Fruit fly (Drosophila melanogaster) whole organism, embryonic: ENCODE measurements around the gene PIP82.

Experiments
- Ada2b ChIP-seq: fragments of 200-800 bp; sonication (Bioruptor generic); IDR thresholded peaks from 2 replicates; pipeline ENCODE4 v1.3.6; 2022; ENCODE audit warnings: missing biosample characterization, missing genetic modification characterization
- B-H1 ChIP-seq: fragments of 200-800 bp; sonication (Bioruptor generic); IDR thresholded peaks from 3 replicates; pipeline ENCODE4 v1.3.6; 2022; ENCODE audit warnings: missing biosample characterization, missing genetic modification characterization
- CG10462 ChIP-seq: fragments of 200-800 bp; sonication (Bioruptor generic); optimal IDR thresholded peaks from 2 replicates; lab custom pipeline; 2016; ENCODE audit warnings: missing biosample characterization, missing genetic modification characterization
- CG11398 ChIP-seq: fragments of 200-800 bp; sonication (Bioruptor generic); optimal IDR thresholded peaks from 2 replicates; lab custom pipeline; 2016; ENCODE audit warnings: missing biosample characterization, missing genetic modification characterization
- CG11456 ChIP-seq: fragments of 200-800 bp; sonication (Bioruptor generic); IDR thresholded peaks from 3 replicates; pipeline ENCODE4 v1.3.6; 2022; ENCODE audit warnings: missing biosample characterization, missing genetic modification characterization
- CG14860 ChIP-seq: fragments of 200-800 bp; sonication (Bioruptor generic); IDR thresholded peaks from 3 replicates; pipeline ENCODE4 v1.3.6; 2022; ENCODE audit warnings: missing biosample characterization, missing genetic modification characterization; ENCODE audit not compliant: partially characterized antibody
- CG16815 ChIP-seq: fragments of 200-800 bp; sonication (Bioruptor generic); optimal IDR thresholded peaks from 3 replicates; lab custom pipeline; 2017; ENCODE audit warnings: missing biosample characterization, mild to moderate bottlenecking, missing genetic modification characterization
- CG17802 ChIP-seq: fragments of 200-800 bp; sonication (Bioruptor generic); optimal IDR thresholded peaks from 2 replicates; lab custom pipeline; 2018; ENCODE audit warnings: missing biosample characterization, mild to moderate bottlenecking, missing genetic modification characterization, moderate library complexity
- CG32772 ChIP-seq: fragments of 200-800 bp; sonication (Bioruptor generic); IDR thresholded peaks from 2 replicates; pipeline ENCODE4 v1.3.6; 2022; ENCODE audit warnings: missing biosample characterization, missing genetic modification characterization
- CG3838 ChIP-seq: fragments of 200-800 bp; sonication (Bioruptor generic); optimal IDR thresholded peaks from 3 replicates; lab custom pipeline; 2016; ENCODE audit warnings: missing biosample characterization, missing genetic modification characterization
- CG5180 ChIP-seq: fragments of 200-800 bp; sonication (Bioruptor generic); optimal IDR thresholded peaks from 3 replicates; lab custom pipeline; 2017; ENCODE audit warnings: missing biosample characterization, missing genetic modification characterization, mild to moderate bottlenecking, moderate library complexity, missing genetic modification reagents
- CG5245 ChIP-seq: fragments of 200-800 bp; sonication (Bioruptor generic); optimal IDR thresholded peaks from 3 replicates; lab custom pipeline; 2016; ENCODE audit warnings: missing biosample characterization, missing genetic modification characterization
- CG6654 ChIP-seq: fragments of 200-800 bp; sonication (Bioruptor generic); optimal IDR thresholded peaks from 2 replicates; lab custom pipeline; 2017; ENCODE audit warnings: missing biosample characterization, mild to moderate bottlenecking, missing genetic modification characterization
- CG7786 ChIP-seq: fragments of 200-800 bp; sonication (Bioruptor generic); optimal IDR thresholded peaks from 2 replicates; lab custom pipeline; 2016; ENCODE audit warnings: missing biosample characterization, missing genetic modification characterization
- CG7963 ChIP-seq: fragments of 200-800 bp; sonication (Bioruptor generic); IDR thresholded peaks from 3 replicates; pipeline ENCODE4 v1.3.6; 2022; ENCODE audit warnings: missing biosample characterization, missing genetic modification characterization; ENCODE audit not compliant: partially characterized antibody
- CG9609 ChIP-seq: fragments of 200-800 bp; sonication (Bioruptor generic); optimal IDR thresholded peaks from 3 replicates; lab custom pipeline; 2016; ENCODE audit warnings: missing biosample characterization, missing genetic modification characterization
- CG9932 ChIP-seq: fragments of 200-800 bp; sonication (Bioruptor generic); IDR thresholded peaks from 2 replicates; pipeline ENCODE4 v1.3.6; 2022; ENCODE audit warnings: missing biosample characterization, missing genetic modification characterization
- Chrac-16 ChIP-seq: fragments of 200-800 bp; sonication (Bioruptor generic); optimal IDR thresholded peaks from 3 replicates; lab custom pipeline; 2016; ENCODE audit warnings: missing biosample characterization, missing genetic modification characterization
- CoRest ChIP-seq: fragments of 200-800 bp; sonication (Bioruptor generic); optimal IDR thresholded peaks from 3 replicates; lab custom pipeline; 2018; ENCODE audit warnings: missing biosample characterization, mild to moderate bottlenecking, missing genetic modification characterization, moderate library complexity
- Dad ChIP-seq: fragments of 200-800 bp; sonication (Bioruptor generic); optimal IDR thresholded peaks from 3 replicates; lab custom pipeline; 2016; ENCODE audit warnings: missing biosample characterization, missing genetic modification characterization
- Dip2 ChIP-seq: fragments of 200-800 bp; sonication (Bioruptor generic); IDR thresholded peaks from 2 replicates; pipeline ENCODE4 v1.3.6; 2022; ENCODE audit warnings: missing biosample characterization, missing genetic modification characterization
- ERR ChIP-seq: fragments of 200-800 bp; sonication (Bioruptor generic); optimal IDR thresholded peaks from 2 replicates; lab custom pipeline; 2016; ENCODE audit warnings: missing biosample characterization, missing genetic modification characterization
- Gug ChIP-seq: fragments of 200-800 bp; sonication (Bioruptor generic); IDR thresholded peaks from 4 replicates; pipeline ENCODE4 v1.3.6; 2022; ENCODE audit warnings: missing biosample characterization, missing genetic modification characterization
- Hr3 ChIP-seq: fragments of 200-800 bp; sonication (Bioruptor generic); optimal IDR thresholded peaks from 3 replicates; lab custom pipeline; 2016; ENCODE audit warnings: missing biosample characterization, missing genetic modification characterization
- Hr39 ChIP-seq: fragments of >200 bp; optimal IDR thresholded peaks from 2 replicates; lab custom pipeline; 2017
- Hr78 ChIP-seq, 2 experiments: fragments of 200-800 bp in 1 of 2; fragments of >200 bp in 1 of 2; sonication (Bioruptor generic) in 1 of 2; optimal IDR thresholded peaks; 2 replicates each; lab custom pipeline; 2017 to 2019; ENCODE audit warnings: missing biosample characterization in 2 of 2, missing genetic modification characterization in 2 of 2, mild to moderate bottlenecking in 1 of 2, moderate library complexity in 1 of 2
- Lhr ChIP-seq: fragments of 200-800 bp; sonication (Bioruptor generic); optimal IDR thresholded peaks from 3 replicates; lab custom pipeline; 2017; ENCODE audit warnings: mild to moderate bottlenecking, missing biosample characterization, missing genetic modification reagents, missing genetic modification characterization
- Opbp ChIP-seq: fragments of 200-800 bp; sonication (Bioruptor generic); IDR thresholded peaks from 3 replicates; pipeline ENCODE4 v1.3.6; 2022; ENCODE audit warnings: missing biosample characterization, missing genetic modification characterization; ENCODE audit not compliant: partially characterized antibody
- ac ChIP-seq: fragments of 200-800 bp; sonication (Bioruptor generic); optimal IDR thresholded peaks from 3 replicates; lab custom pipeline; 2017; ENCODE audit warnings: missing biosample characterization, mild to moderate bottlenecking, missing genetic modification characterization
- chif ChIP-seq, 2 experiments: fragments of 200-800 bp; sonication (Bioruptor generic); optimal IDR thresholded peaks; 3 replicates each; lab custom pipeline; 2016; ENCODE audit warnings: missing biosample characterization in 2 of 2, missing genetic modification characterization in 2 of 2
- crc ChIP-seq: fragments of 200-800 bp; sonication (Bioruptor generic); optimal IDR thresholded peaks from 2 replicates; lab custom pipeline; 2016; ENCODE audit warnings: missing biosample characterization, missing genetic modification characterization
- croc ChIP-seq: fragments of 200-800 bp; sonication (Bioruptor generic); conservative IDR thresholded peaks from 3 replicates; pipeline ENCODE4 v1.3.6; 2022; ENCODE audit warnings: missing biosample characterization, missing genetic modification characterization
- dimm ChIP-seq: fragments of 200-800 bp; sonication (Bioruptor generic); IDR thresholded peaks from 2 replicates; pipeline ENCODE4 v1.3.6; 2022; ENCODE audit warnings: missing biosample characterization, missing genetic modification characterization
- eyg ChIP-seq: fragments of 200-800 bp; sonication (Bioruptor generic); optimal IDR thresholded peaks from 3 replicates; lab custom pipeline; 2016; ENCODE audit warnings: missing biosample characterization, missing genetic modification characterization
- fru ChIP-seq: fragments of >200 bp; optimal IDR thresholded peaks from 2 replicates; lab custom pipeline; 2017
- kah ChIP-seq: fragments of 200-800 bp; sonication (Bioruptor generic); optimal IDR thresholded peaks from 2 replicates; lab custom pipeline; 2018; ENCODE audit warnings: missing biosample characterization, mild to moderate bottlenecking, missing genetic modification characterization
- lilli ChIP-seq: fragments of 200-800 bp; sonication (Bioruptor generic); optimal IDR thresholded peaks from 3 replicates; lab custom pipeline; 2016; ENCODE audit warnings: missing biosample characterization, missing genetic modification characterization
- luna ChIP-seq: fragments of 200-800 bp; sonication (Bioruptor generic); optimal IDR thresholded peaks from 2 replicates; lab custom pipeline; 2016; ENCODE audit warnings: missing biosample characterization, missing genetic modification characterization
- peb ChIP-seq: fragments of 200-800 bp; sonication (Bioruptor generic); IDR thresholded peaks from 2 replicates; pipeline ENCODE4 v1.3.6; 2022; ENCODE audit warnings: missing biosample characterization, missing genetic modification characterization
- pfk ChIP-seq: fragments of 200-800 bp; sonication (Bioruptor generic); optimal IDR thresholded peaks from 2 replicates; lab custom pipeline; 2018; ENCODE audit warnings: missing biosample characterization, mild to moderate bottlenecking, missing genetic modification characterization, moderate library complexity
- pum ChIP-seq: fragments of 200-800 bp; sonication (Bioruptor generic); optimal IDR thresholded peaks from 2 replicates; lab custom pipeline; 2016; ENCODE audit warnings: missing biosample characterization, missing genetic modification characterization
- ranshi ChIP-seq: fragments of 200-800 bp; sonication (Bioruptor generic); IDR thresholded peaks from 2 replicates; pipeline ENCODE4 v1.3.6; 2022; ENCODE audit warnings: missing biosample characterization, missing genetic modification characterization
- run ChIP-seq: fragments of 200-800 bp; sonication (Bioruptor generic); optimal IDR thresholded peaks from 3 replicates; lab custom pipeline; 2018; ENCODE audit warnings: missing biosample characterization, mild to moderate bottlenecking, missing genetic modification characterization
- salm ChIP-seq: fragments of 200-800 bp; sonication (Bioruptor generic); optimal IDR thresholded peaks from 2 replicates; lab custom pipeline; 2018; ENCODE audit warnings: missing biosample characterization, mild to moderate bottlenecking, missing genetic modification characterization
- schlank ChIP-seq: fragments of 200-800 bp; sonication (Bioruptor generic); optimal IDR thresholded peaks from 2 replicates; lab custom pipeline; 2018; ENCODE audit warnings: missing biosample characterization, mild to moderate bottlenecking, missing genetic modification characterization
- sens ChIP-seq: fragments of 200-800 bp; sonication (Bioruptor generic); peaks from one replicate; lab custom pipeline; 2016; ENCODE audit warnings: missing biosample characterization, missing genetic modification characterization
- yki ChIP-seq: fragments of >200 bp; optimal IDR thresholded peaks from 3 replicates; lab custom pipeline; 2018
- zen2 ChIP-seq: fragments of 200-800 bp; sonication (Bioruptor generic); IDR thresholded peaks from 3 replicates; pipeline ENCODE4 v1.3.6; 2022; ENCODE audit warnings: missing biosample characterization, missing genetic modification characterization; ENCODE audit not compliant: partially characterized antibody

The PIP82 gene

dm6 chrX:8560087-8560999, 30.8 kb upstream of the PIP82 start, which contains the start of the genes CG12112 and Trf4-1 (continued):
- peak; percentile 63; the same call in 2 of the 3 replicates for TF ChIP-seq zen2 (GFP tag; lab: Robert Waterston, UW)

dm6 chrX:8558762-8559172, 29.3 kb upstream of the PIP82 start, which contains the start of gene IntS4:
Gene IntS4 (minus strand): TSS chrX:8558781.
- TF ChIP-seq CG9932 (GFP tag; lab: Robert Waterston, UW): peak; percentile 91
- no peak for TF ChIP-seq B-H1 (GFP tag; lab: Robert Waterston, UW)
- no peak for TF ChIP-seq Hr39 (lab: Kevin White, UChicago)
- no peak for TF ChIP-seq yki (lab: Kevin White, UChicago)
- TF ChIP-seq pum: peak; percentile 8
- peak; percentile 89 for TF ChIP-seq CG14860 (GFP tag; lab: Robert Waterston, UW)
- no peak for TF ChIP-seq ranshi
- peak; percentile 81 for TF ChIP-seq run (tag; lab: Kevin White, UChicago)
- no peak for TF ChIP-seq ERR
- TF ChIP-seq pfk (GFP tag; lab: Kevin White, UChicago): no peak
- peak; percentile 34 for TF ChIP-seq Dad
- TF ChIP-seq CG11456 (GFP tag; lab: Robert Waterston, UW): peak; percentile 75; the same call in 2 of the 3 replicates
- no peak for TF ChIP-seq CG7786
- peak; percentile 61 for TF ChIP-seq Hr3 (GFP tag; lab: Kevin White, UChicago)
- TF ChIP-seq CoRest (tag; lab: Kevin White, UChicago): peak; percentile 78
- TF ChIP-seq CG9609: peak; percentile 2
- no peak for TF ChIP-seq salm
- peak; percentile 26 for TF ChIP-seq CG16815 (GFP tag; lab: Kevin White, UChicago)
- TF ChIP-seq CG5180 (GFP tag; lab: Kevin White, UChicago): no peak
- no peak for TF ChIP-seq dimm (GFP tag; lab: Robert Waterston, UW)
- peak; percentile 84 for TF ChIP-seq Gug (GFP tag; lab: Robert Waterston, UW)
- peak; percentile 13 for TF ChIP-seq CG10462
- no peak for TF ChIP-seq peb (GFP tag; lab: Robert Waterston, UW)
- peak; percentile 77 for TF ChIP-seq lilli (GFP tag; lab: Kevin White, UChicago)
- TF ChIP-seq chif (GFP tag; optimal IDR thresholded peaks at IDR 0.05; lab: Kevin White, UChicago): peak in 1 of 2 experiments; percentile 9
- TF ChIP-seq CG11398 (GFP tag; lab: Kevin White, UChicago): no peak
- TF ChIP-seq CG32772 (GFP tag; lab: Robert Waterston, UW): 0 out of 2 replicates have a peak, but pooled peaks have one; percentile 40
- peak; percentile 15 for TF ChIP-seq luna (GFP tag; lab: Kevin White, UChicago)
- no peak for TF ChIP-seq Dip2 (GFP tag; lab: Robert Waterston, UW)
- no peak for TF ChIP-seq croc (GFP tag; lab: Robert Waterston, UW)
- no peak for TF ChIP-seq kah (GFP tag; lab: Kevin White, UChicago)
- no peak for TF ChIP-seq eyg
- no peak for TF ChIP-seq crc (GFP tag; lab: Kevin White, UChicago)
- TF ChIP-seq Lhr (GFP tag; lab: Kevin White, UChicago): peak; percentile 56
- TF ChIP-seq CG7963 (GFP tag; lab: Robert Waterston, UW): peak; percentile 77
- peak; percentile 58 for TF ChIP-seq Ada2b (GFP tag; lab: Robert Waterston, UW)
- TF ChIP-seq Opbp (GFP tag; lab: Robert Waterston, UW): peak; percentile 87
- no peak for TF ChIP-seq Hr78 (GFP tag; optimal IDR thresholded peaks at IDR 0.05; lab: Kevin White, UChicago)
- peak; percentile 5 for TF ChIP-seq CG3838 (GFP tag; lab: Kevin White, UChicago)
- TF ChIP-seq CG17802 (tag; lab: Kevin White, UChicago): no peak
- TF ChIP-seq CG6654: no peak
- TF ChIP-seq fru (lab: Kevin White, UChicago): no peak
- peak; percentile 70 for TF ChIP-seq Chrac-16
- TF ChIP-seq ac: no peak
- TF ChIP-seq schlank (tag; lab: Kevin White, UChicago): no peak
- peak; percentile 4 for TF ChIP-seq CG5245 (GFP tag; lab: Kevin White, UChicago)
- peak; percentile 74 for TF ChIP-seq sens (GFP tag; lab: Kevin White, UChicago)
